Worm (Caenorhabditis elegans): ENCODE data around the gene best-5.

DNA sequence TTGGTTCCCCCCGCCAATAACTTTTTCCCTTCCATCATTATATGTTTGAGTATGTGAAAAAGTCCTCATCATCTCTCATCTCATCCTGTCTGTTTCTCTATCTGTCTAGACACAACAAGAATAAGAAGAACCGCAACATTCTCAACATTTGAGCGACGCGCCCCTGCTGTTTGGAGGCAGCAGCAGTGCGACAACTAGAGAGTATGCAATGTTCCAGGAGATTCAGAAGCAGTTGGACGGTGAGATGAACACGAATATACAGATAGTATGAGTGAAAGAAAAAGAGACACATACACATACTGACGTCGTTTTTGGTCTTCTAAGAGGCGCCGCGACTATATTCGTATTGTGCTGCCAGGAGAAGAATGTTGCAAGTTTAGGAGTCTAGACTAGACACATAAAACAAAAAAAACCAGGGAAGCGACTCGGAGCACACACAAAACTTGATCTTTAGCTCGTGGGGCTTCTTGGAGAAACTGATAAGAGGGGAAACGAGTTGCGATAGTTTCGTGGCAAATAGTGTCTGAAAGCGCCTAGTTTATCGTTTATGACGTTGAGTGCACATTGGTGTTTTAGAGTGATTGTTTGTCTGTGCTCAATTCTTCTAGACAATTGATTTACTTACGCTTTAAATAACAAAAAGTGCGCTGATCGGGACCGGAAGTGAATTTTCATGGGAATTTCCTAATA is 24.4 kb downstream of the best-5 start:
- TF ChIP-seq egl-27 (tag; optimal IDR thresholded peaks at IDR 0.05) = no peak
- peak; percentile 91 for TF ChIP-seq lin-14 (GFP tag; optimal IDR thresholded peaks at IDR 0.05)
- no peak for TF ChIP-seq nhr-76 (tag; optimal IDR thresholded peaks at IDR 0.05)
- no peak for TF ChIP-seq lin-15B (tag; optimal IDR thresholded peaks at IDR 0.05)
- no peak for TF ChIP-seq aly-2 (tag; optimal IDR thresholded peaks at IDR 0.05)
- peak; percentile 74 for TF ChIP-seq nhr-20 (tag; optimal IDR thresholded peaks at IDR 0.05)

Data from whole organism, L1 larva.